Fruit fly (Drosophila melanogaster): Measurements from ENCODE around the gene tal-1A.
A peak's percentile ranks its signal among the peaks of the same experiment; 100 is the strongest.

DNA sequence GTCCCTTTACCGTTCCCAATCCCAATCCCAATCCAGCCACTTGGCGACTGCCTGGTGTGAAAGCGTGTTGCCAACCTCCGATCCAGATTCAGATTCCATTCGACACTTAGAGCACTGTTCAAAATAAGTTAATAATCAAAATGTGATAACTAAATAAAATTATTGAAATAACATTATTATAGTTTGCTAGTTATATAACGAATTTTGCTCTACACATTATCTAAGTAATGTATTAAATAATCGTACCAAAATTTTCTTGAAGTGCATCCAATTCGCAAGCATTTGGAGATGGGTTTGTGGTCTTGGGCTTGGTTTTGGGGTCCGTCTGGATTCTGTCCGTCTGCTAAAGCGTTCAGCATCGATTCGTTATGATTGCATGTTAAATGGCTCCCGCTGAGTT lies 36.4 kb downstream of the tal-1A start:
- TF ChIP-seq CG6854 (GFP tag; optimal IDR thresholded peaks at IDR 0.05) (peak; percentile 46), Blimp-1 (GFP tag; optimal IDR thresholded peaks at IDR 0.05) (peak; percentile 54), CG7368 (GFP tag; optimal IDR thresholded peaks at IDR 0.05) (peak; percentile 30), CG11762 (GFP tag; optimal IDR thresholded peaks at IDR 0.05; ENCODE audit: insufficient read depth) (peak; percentile 62), spab (GFP tag; optimal IDR thresholded peaks at IDR 0.05) (peak; percentile 62), CG11902 (GFP tag; optimal IDR thresholded peaks at IDR 0.05) (peak; percentile 37), Gug (GFP tag; IDR thresholded peaks at IDR 0.05) (0 out of 2 replicates have a peak, but pooled peaks have one; percentile 22), Sox102F (GFP tag; optimal IDR thresholded peaks at IDR 0.05) (peak; percentile 83)

Measured in whole organism, prepupa.